Fruit fly (Drosophila melanogaster) whole organism, embryonic: ENCODE data around the gene Alh.
A peak's percentile ranks its signal among the peaks of the same experiment; 100 is the strongest.

Source experiments
- Atf3 ChIP-seq: fragments of 200-800 bp; sonication (Bioruptor generic); optimal IDR thresholded peaks from 3 replicates; lab custom pipeline; 2016; ENCODE audit warnings: missing biosample characterization, missing genetic modification characterization
- CG10366 ChIP-seq: fragments of 200-800 bp; sonication (Bioruptor generic); IDR thresholded peaks from 2 replicates; pipeline ENCODE4 v1.3.6; 2022; ENCODE audit warnings: missing biosample characterization, missing genetic modification characterization
- CG12391 ChIP-seq: fragments of 200-800 bp; sonication (Bioruptor generic); optimal IDR thresholded peaks from 3 replicates; lab custom pipeline; 2018; ENCODE audit warnings: missing biosample characterization, mild to moderate bottlenecking, missing genetic modification characterization, moderate library complexity
- CG15073 ChIP-seq: fragments of 200-800 bp; sonication (Bioruptor generic); optimal IDR thresholded peaks from 2 replicates; lab custom pipeline; 2016; ENCODE audit warnings: missing biosample characterization, missing genetic modification characterization
- CG15601 ChIP-seq: fragments of 200-800 bp; sonication (Bioruptor generic); optimal IDR thresholded peaks from 3 replicates; lab custom pipeline; 2019; ENCODE audit warnings: missing biosample characterization, mild to moderate bottlenecking, missing genetic modification characterization, moderate library complexity
- CG1603 ChIP-seq: fragments of 200-800 bp; sonication (Bioruptor generic); optimal IDR thresholded peaks from 2 replicates; lab custom pipeline; 2019; ENCODE audit warnings: missing biosample characterization, mild to moderate bottlenecking, missing genetic modification characterization, moderate library complexity
- CG16815 ChIP-seq: fragments of 200-800 bp; sonication (Bioruptor generic); optimal IDR thresholded peaks from 3 replicates; lab custom pipeline; 2017; ENCODE audit warnings: missing biosample characterization, mild to moderate bottlenecking, missing genetic modification characterization
- CG16863 ChIP-seq: fragments of 200-800 bp; sonication (Bioruptor generic); optimal IDR thresholded peaks from 3 replicates; lab custom pipeline; 2016; ENCODE audit warnings: missing biosample characterization, missing genetic modification characterization
- CG17385 ChIP-seq: fragments of 200-800 bp; sonication (Bioruptor generic); optimal IDR thresholded peaks from 3 replicates; lab custom pipeline; 2018; ENCODE audit warnings: missing biosample characterization, mild to moderate bottlenecking, missing genetic modification characterization
- CG2889 ChIP-seq: fragments of 200-800 bp; sonication (Bioruptor generic); IDR thresholded peaks from 3 replicates; pipeline ENCODE4 v1.3.6; 2022; ENCODE audit warnings: missing biosample characterization, missing genetic modification characterization
- CG31441 ChIP-seq: fragments of 200-800 bp; sonication (Bioruptor generic); IDR thresholded peaks from 2 replicates; pipeline ENCODE4 v1.3.6; 2022; ENCODE audit warnings: missing biosample characterization, missing genetic modification characterization
- CG32767 ChIP-seq: fragments of 200-800 bp; sonication (Bioruptor generic); IDR thresholded peaks from 2 replicates; pipeline ENCODE4 v1.3.6; 2022; ENCODE audit warnings: missing biosample characterization, missing genetic modification characterization
- CG4328 ChIP-seq: fragments of 200-800 bp; sonication (Bioruptor generic); optimal IDR thresholded peaks from 3 replicates; lab custom pipeline; 2017; ENCODE audit warnings: missing biosample characterization, missing genetic modification reagents, missing genetic modification characterization
- CG6791 ChIP-seq: fragments of 200-800 bp; sonication (Bioruptor generic); IDR thresholded peaks from 3 replicates; pipeline ENCODE4 v1.3.6; 2022; ENCODE audit warnings: missing biosample characterization, missing genetic modification characterization; ENCODE audit not compliant: partially characterized antibody
- CG7928 ChIP-seq: fragments of 200-800 bp; sonication (Bioruptor generic); optimal IDR thresholded peaks from 2 replicates; lab custom pipeline; 2017; ENCODE audit warnings: missing biosample characterization, mild to moderate bottlenecking, missing genetic modification characterization
- CG7987 ChIP-seq: fragments of 200-800 bp; sonication (Bioruptor generic); optimal IDR thresholded peaks from 2 replicates; lab custom pipeline; 2018; ENCODE audit warnings: missing biosample characterization, mild to moderate bottlenecking, missing genetic modification characterization, moderate library complexity
- Dbx ChIP-seq: fragments of 200-800 bp; sonication (Bioruptor generic); IDR thresholded peaks from 3 replicates; pipeline ENCODE4 v1.3.6; 2022; ENCODE audit warnings: missing biosample characterization, missing genetic modification characterization
- Dref ChIP-seq: fragments of 200-800 bp; sonication (Bioruptor generic); IDR thresholded peaks from 2 replicates; pipeline ENCODE4 v1.3.6; 2022; ENCODE audit warnings: missing biosample characterization, missing genetic modification characterization
- Eip74EF ChIP-seq, 2 experiments: fragments of 200-800 bp in 1 of 2; fragments of >200 bp in 1 of 2; sonication (Bioruptor generic) in 1 of 2; optimal IDR thresholded peaks; 2 replicates each; lab custom pipeline; 2017 to 2019; ENCODE audit warnings: missing biosample characterization in 2 of 2, missing genetic modification characterization in 2 of 2, mild to moderate bottlenecking in 1 of 2, moderate library complexity in 1 of 2
- Ets65A ChIP-seq: fragments of 200-800 bp; sonication (Bioruptor generic); peaks from one replicate; lab custom pipeline; 2016; ENCODE audit warnings: missing biosample characterization, missing genetic modification characterization
- Sin3A ChIP-seq: fragments of >200 bp; optimal IDR thresholded peaks from 2 replicates; lab custom pipeline; 2018
- TFAM ChIP-seq: fragments of 200-800 bp; sonication (Bioruptor generic); optimal IDR thresholded peaks from 2 replicates; lab custom pipeline; 2017; ENCODE audit warnings: missing biosample characterization, missing genetic modification characterization, inconsistent platforms
- Xbp1 ChIP-seq: fragments of 200-800 bp; sonication (Bioruptor generic); optimal IDR thresholded peaks from 3 replicates; lab custom pipeline; 2016; ENCODE audit warnings: missing biosample characterization, mild to moderate bottlenecking, missing genetic modification characterization
- az2 ChIP-seq: fragments of 200-800 bp; sonication (Bioruptor generic); optimal IDR thresholded peaks from 3 replicates; lab custom pipeline; 2016; ENCODE audit warnings: missing biosample characterization, missing genetic modification characterization
- btn ChIP-seq: fragments of 200-800 bp; sonication (Bioruptor generic); optimal IDR thresholded peaks from 2 replicates; lab custom pipeline; 2016; ENCODE audit warnings: missing biosample characterization, missing genetic modification characterization
- chinmo ChIP-seq: fragments of 200-800 bp; sonication (Bioruptor generic); IDR thresholded peaks from 4 replicates; pipeline ENCODE4 v1.3.6; 2022; ENCODE audit warnings: missing biosample characterization, missing genetic modification characterization; ENCODE audit not compliant: partially characterized antibody
- croc ChIP-seq: fragments of 200-800 bp; sonication (Bioruptor generic); conservative IDR thresholded peaks from 3 replicates; pipeline ENCODE4 v1.3.6; 2022; ENCODE audit warnings: missing biosample characterization, missing genetic modification characterization
- cwo ChIP-seq: fragments of 200-800 bp; sonication (Bioruptor generic); optimal IDR thresholded peaks from 3 replicates; lab custom pipeline; 2017; ENCODE audit warnings: missing biosample characterization, missing genetic modification characterization, mild to moderate bottlenecking, moderate library complexity, missing genetic modification reagents
- dysf ChIP-seq: fragments of 200-800 bp; sonication (Bioruptor generic); IDR thresholded peaks from 3 replicates; pipeline ENCODE4 v1.3.6; 2022; ENCODE audit warnings: missing biosample characterization, missing genetic modification characterization
- gem ChIP-seq: fragments of 200-800 bp; sonication (Bioruptor generic); optimal IDR thresholded peaks from 2 replicates; lab custom pipeline; 2019; ENCODE audit warnings: missing biosample characterization, mild to moderate bottlenecking, missing genetic modification characterization, moderate library complexity
- gfzf ChIP-seq: fragments of 200-800 bp; sonication (Bioruptor generic); optimal IDR thresholded peaks from 2 replicates; lab custom pipeline; 2016; ENCODE audit warnings: missing biosample characterization, mild to moderate bottlenecking, missing genetic modification characterization, moderate library complexity
- hkb ChIP-seq, 2 experiments: fragments of 200-800 bp in 1 of 2; fragments of >200 bp in 1 of 2; sonication (Bioruptor generic) in 1 of 2; IDR thresholded peaks in 1 of 2; optimal IDR thresholded peaks in 1 of 2; 2 replicates each; pipeline versions ENCODE4 v1.3.6 to Lab custom; 2017 to 2022; ENCODE audit warnings: missing biosample characterization in 1 of 2, missing genetic modification characterization in 1 of 2
- kah ChIP-seq: fragments of 200-800 bp; sonication (Bioruptor generic); optimal IDR thresholded peaks from 2 replicates; lab custom pipeline; 2018; ENCODE audit warnings: missing biosample characterization, mild to moderate bottlenecking, missing genetic modification characterization
- mld ChIP-seq: fragments of 200-800 bp; sonication (Bioruptor generic); IDR thresholded peaks from 3 replicates; pipeline ENCODE4 v1.3.6; 2022; ENCODE audit warnings: missing biosample characterization, missing genetic modification characterization; ENCODE audit not compliant: partially characterized antibody
- org-1 ChIP-seq: fragments of 200-800 bp; sonication (Bioruptor generic); optimal IDR thresholded peaks from 2 replicates; lab custom pipeline; 2017; ENCODE audit warnings: missing biosample characterization, missing genetic modification characterization
- pfk ChIP-seq: fragments of 200-800 bp; sonication (Bioruptor generic); optimal IDR thresholded peaks from 2 replicates; lab custom pipeline; 2018; ENCODE audit warnings: missing biosample characterization, mild to moderate bottlenecking, missing genetic modification characterization, moderate library complexity
- pum ChIP-seq: fragments of 200-800 bp; sonication (Bioruptor generic); optimal IDR thresholded peaks from 2 replicates; lab custom pipeline; 2016; ENCODE audit warnings: missing biosample characterization, missing genetic modification characterization
- run ChIP-seq: fragments of 200-800 bp; sonication (Bioruptor generic); optimal IDR thresholded peaks from 3 replicates; lab custom pipeline; 2018; ENCODE audit warnings: missing biosample characterization, mild to moderate bottlenecking, missing genetic modification characterization
- sens ChIP-seq: fragments of 200-800 bp; sonication (Bioruptor generic); peaks from one replicate; lab custom pipeline; 2016; ENCODE audit warnings: missing biosample characterization, missing genetic modification characterization
- sens-2 ChIP-seq: fragments of 200-800 bp; sonication (Bioruptor generic); IDR thresholded peaks from 2 replicates; pipeline ENCODE4 v1.3.6; 2022; ENCODE audit warnings: missing biosample characterization, missing genetic modification characterization
- sima ChIP-seq: fragments of 200-800 bp; sonication (Bioruptor generic); optimal IDR thresholded peaks from 2 replicates; lab custom pipeline; 2016; ENCODE audit warnings: missing biosample characterization, missing genetic modification characterization
- slou ChIP-seq: fragments of 200-800 bp; sonication (Bioruptor generic); optimal IDR thresholded peaks from 3 replicates; lab custom pipeline; 2016; ENCODE audit warnings: missing biosample characterization, missing genetic modification characterization
- sr ChIP-seq: fragments of 200-800 bp; sonication (Bioruptor generic); IDR thresholded peaks from 3 replicates; pipeline ENCODE4 v1.3.6; 2022; ENCODE audit warnings: missing biosample characterization, missing genetic modification characterization
- trem ChIP-seq: fragments of 200-800 bp; optimal IDR thresholded peaks from 3 replicates; lab custom pipeline; 2019; ENCODE audit warnings: missing biosample characterization, mild to moderate bottlenecking, missing genetic modification characterization, moderate library complexity

Gene Alh

dm6 chr3R:7154586-7155357 lies 30.8 kb upstream of the Alh start, which contains the start of gene MAGE (continued):
- no peak for TF ChIP-seq mld
- no peak for TF ChIP-seq CG7987 (GFP tag; lab: Kevin White, UChicago)
- no peak for TF ChIP-seq CG16815
- TF ChIP-seq CG2889 = no peak
- peak; percentile 53 for TF ChIP-seq gfzf (GFP tag; lab: Kevin White, UChicago)
- TF ChIP-seq chinmo (GFP tag; lab: Robert Waterston, UW) = peak; percentile 75; the same call in 1 of the 4 replicates
- no peak for TF ChIP-seq sr
- no peak for TF ChIP-seq az2
- no peak for TF ChIP-seq CG17385
- TF ChIP-seq Dbx (GFP tag; lab: Robert Waterston, UW) = no peak
- TF ChIP-seq trem = peak; percentile 83
- TF ChIP-seq CG15073 (GFP tag; lab: Kevin White, UChicago) = no peak
- TF ChIP-seq gem (tag; lab: Kevin White, UChicago) = no peak
- no peak for TF ChIP-seq Atf3 (GFP tag; lab: Kevin White, UChicago)
- no peak for TF ChIP-seq Dref (GFP tag; lab: Robert Waterston, UW)
- TF ChIP-seq pum (GFP tag; lab: Kevin White, UChicago) = no peak
- TF ChIP-seq CG16863 (GFP tag; lab: Kevin White, UChicago) = no peak
- no peak for TF ChIP-seq CG6791 (GFP tag; lab: Robert Waterston, UW)
- no peak for TF ChIP-seq Sin3A (lab: Kevin White, UChicago)
- peak; percentile 69 for TF ChIP-seq sens
- no peak for TF ChIP-seq pfk
- no peak for TF ChIP-seq kah (GFP tag; lab: Kevin White, UChicago)
- TF ChIP-seq hkb (optimal IDR thresholded peaks at IDR 0.05; lab: Kevin White, UChicago) = no peak
- no peak for TF ChIP-seq hkb (GFP tag; IDR thresholded peaks at IDR 0.05; lab: Robert Waterston, UW)
- TF ChIP-seq Eip74EF (GFP tag; optimal IDR thresholded peaks at IDR 0.05; lab: Kevin White, UChicago) = no peak
- TF ChIP-seq CG32767 = no peak
- no peak for TF ChIP-seq CG15601
- peak; percentile 31 for TF ChIP-seq CG1603 (tag; lab: Kevin White, UChicago)
- no peak for TF ChIP-seq croc (GFP tag; lab: Robert Waterston, UW)
- TF ChIP-seq sima (GFP tag; lab: Kevin White, UChicago) = no peak
- TF ChIP-seq sens-2 = no peak
- TF ChIP-seq cwo (GFP tag; lab: Kevin White, UChicago) = no peak
- peak; percentile 62 for TF ChIP-seq Ets65A (GFP tag; lab: Kevin White, UChicago)
- no peak for TF ChIP-seq CG7928
- no peak for TF ChIP-seq org-1
- no peak for TF ChIP-seq CG4328
- no peak for TF ChIP-seq TFAM (GFP tag; lab: Kevin White, UChicago)
- TF ChIP-seq dysf = no peak
- no peak for TF ChIP-seq btn (GFP tag; lab: Kevin White, UChicago)
- TF ChIP-seq CG10366 (GFP tag; lab: Robert Waterston, UW) = no peak
- no peak for TF ChIP-seq CG31441 (GFP tag; lab: Robert Waterston, UW)
- no peak for TF ChIP-seq CG12391 (tag; lab: Kevin White, UChicago)
- TF ChIP-seq run (tag; lab: Kevin White, UChicago) = no peak
- TF ChIP-seq slou (GFP tag; lab: Kevin White, UChicago) = no peak
- no peak for TF ChIP-seq Xbp1 (GFP tag; lab: Kevin White, UChicago)
